Fruit fly (Drosophila melanogaster) whole organism, embryonic: ENCODE measurements around the gene T48.
A peak's percentile ranks its signal among the peaks of the same experiment; 100 is the strongest.

Experiments used
- Atf3 ChIP-seq: fragments of 200-800 bp; sonication (Bioruptor generic); optimal IDR thresholded peaks from 3 replicates; lab custom pipeline; 2016; ENCODE audit warnings: missing biosample characterization, missing genetic modification characterization
- B-H1 ChIP-seq: fragments of 200-800 bp; sonication (Bioruptor generic); IDR thresholded peaks from 3 replicates; pipeline ENCODE4 v1.3.6; 2022; ENCODE audit warnings: missing biosample characterization, missing genetic modification characterization
- C15 ChIP-seq: fragments of 200-800 bp; sonication (Bioruptor generic); IDR thresholded peaks from 3 replicates; pipeline ENCODE4 v1.3.6; 2022; ENCODE audit warnings: missing biosample characterization, missing genetic modification characterization
- CG10274 ChIP-seq: fragments of 200-800 bp; sonication (Bioruptor generic); optimal IDR thresholded peaks from 3 replicates; lab custom pipeline; 2017; ENCODE audit warnings: missing biosample characterization, mild to moderate bottlenecking, missing genetic modification characterization
- CG10979 ChIP-seq: fragments of 200-800 bp; sonication (Bioruptor generic); optimal IDR thresholded peaks from 2 replicates; lab custom pipeline; 2018; ENCODE audit warnings: missing biosample characterization, mild to moderate bottlenecking, missing genetic modification characterization, moderate library complexity
- CG11504 ChIP-seq: fragments of 200-800 bp; sonication (Bioruptor generic); optimal IDR thresholded peaks from 3 replicates; lab custom pipeline; 2019; ENCODE audit warnings: missing biosample characterization, mild to moderate bottlenecking, missing genetic modification characterization, moderate library complexity
- CG11696 ChIP-seq: fragments of 200-800 bp; sonication (Bioruptor generic); IDR thresholded peaks from 2 replicates; pipeline ENCODE4 v1.3.6; 2022; ENCODE audit warnings: missing biosample characterization, missing genetic modification characterization
- CG14710 ChIP-seq: fragments of 200-800 bp; sonication (Bioruptor generic); optimal IDR thresholded peaks from 3 replicates; lab custom pipeline; 2019; ENCODE audit warnings: missing biosample characterization, mild to moderate bottlenecking, missing genetic modification characterization, moderate library complexity
- CG16863 ChIP-seq: fragments of 200-800 bp; sonication (Bioruptor generic); optimal IDR thresholded peaks from 3 replicates; lab custom pipeline; 2016; ENCODE audit warnings: missing biosample characterization, missing genetic modification characterization
- CG17612 ChIP-seq: fragments of 200-800 bp; sonication (Bioruptor generic); IDR thresholded peaks from 2 replicates; pipeline ENCODE4 v1.3.6; 2022; ENCODE audit warnings: missing biosample characterization, missing genetic modification characterization
- CG2129 ChIP-seq: fragments of 200-800 bp; sonication (Bioruptor generic); IDR thresholded peaks from 2 replicates; pipeline ENCODE4 v1.3.6; 2022; ENCODE audit warnings: missing biosample characterization, missing genetic modification characterization; ENCODE audit not compliant: partially characterized antibody
- CG31441 ChIP-seq: fragments of 200-800 bp; sonication (Bioruptor generic); IDR thresholded peaks from 2 replicates; pipeline ENCODE4 v1.3.6; 2022; ENCODE audit warnings: missing biosample characterization, missing genetic modification characterization
- CG3726 ChIP-seq: fragments of 200-800 bp; sonication (Bioruptor generic); IDR thresholded peaks from 3 replicates; pipeline ENCODE4, ENCODE4 v1.3.6; 2022; ENCODE audit warnings: missing biosample characterization, missing genetic modification characterization
- CG6683 ChIP-seq: fragments of 200-800 bp; sonication (Bioruptor generic); optimal IDR thresholded peaks from 2 replicates; lab custom pipeline; 2017; ENCODE audit warnings: missing biosample characterization, mild to moderate bottlenecking, missing genetic modification characterization, missing genetic modification reagents
- CG6854 ChIP-seq: fragments of 200-800 bp; sonication (Bioruptor generic); optimal IDR thresholded peaks from 3 replicates; lab custom pipeline; 2017; ENCODE audit warnings: missing biosample characterization, mild to moderate bottlenecking, missing genetic modification characterization
- CG7372 ChIP-seq: fragments of 200-800 bp; sonication (Bioruptor generic); IDR thresholded peaks from 2 replicates; pipeline ENCODE4 v1.3.6; 2022; ENCODE audit warnings: missing biosample characterization, missing genetic modification characterization
- CG7987 ChIP-seq: fragments of 200-800 bp; sonication (Bioruptor generic); optimal IDR thresholded peaks from 2 replicates; lab custom pipeline; 2018; ENCODE audit warnings: missing biosample characterization, mild to moderate bottlenecking, missing genetic modification characterization, moderate library complexity
- CG9215 ChIP-seq: fragments of 200-800 bp; sonication (Bioruptor generic); IDR thresholded peaks from 2 replicates; pipeline ENCODE4 v1.3.6; 2022; ENCODE audit warnings: missing biosample characterization, missing genetic modification characterization
- Camta ChIP-seq: fragments of 200-800 bp; sonication (Bioruptor generic); optimal IDR thresholded peaks from 2 replicates; lab custom pipeline; 2016; ENCODE audit warnings: missing biosample characterization, missing genetic modification characterization
- CkIIα-i1 ChIP-seq: fragments of 200-800 bp; sonication (Bioruptor generic); IDR thresholded peaks from 2 replicates; pipeline ENCODE4 v1.3.6; 2022; ENCODE audit warnings: missing biosample characterization, missing genetic modification characterization
- Deaf1 ChIP-seq: fragments of 200-800 bp; optimal IDR thresholded peaks from 3 replicates; lab custom pipeline; 2019; ENCODE audit warnings: missing biosample characterization, mild to moderate bottlenecking, missing genetic modification characterization, moderate library complexity
- ERR ChIP-seq: fragments of 200-800 bp; sonication (Bioruptor generic); optimal IDR thresholded peaks from 2 replicates; lab custom pipeline; 2016; ENCODE audit warnings: missing biosample characterization, missing genetic modification characterization
- Fer2 ChIP-seq: fragments of 200-800 bp; sonication (Bioruptor generic); optimal IDR thresholded peaks from 2 replicates; lab custom pipeline; 2018; ENCODE audit warnings: missing biosample characterization, mild to moderate bottlenecking, missing genetic modification characterization, moderate library complexity
- HmgZ ChIP-seq: fragments of 200-800 bp; sonication (Bioruptor generic); optimal IDR thresholded peaks from 2 replicates; lab custom pipeline; 2018; ENCODE audit warnings: missing biosample characterization, mild to moderate bottlenecking, missing genetic modification characterization
- Opbp ChIP-seq: fragments of 200-800 bp; sonication (Bioruptor generic); IDR thresholded peaks from 3 replicates; pipeline ENCODE4 v1.3.6; 2022; ENCODE audit warnings: missing biosample characterization, missing genetic modification characterization; ENCODE audit not compliant: partially characterized antibody
- Ptx1 ChIP-seq: fragments of 200-800 bp; sonication (Bioruptor generic); IDR thresholded peaks from 2 replicates; pipeline ENCODE4 v1.3.6; 2022; ENCODE audit warnings: missing biosample characterization, missing genetic modification characterization
- Spps ChIP-seq: fragments of 200-800 bp; sonication (Bioruptor generic); optimal IDR thresholded peaks from 2 replicates; lab custom pipeline; 2018; ENCODE audit warnings: missing biosample characterization, mild to moderate bottlenecking, missing genetic modification characterization
- Tbp ChIP-seq: fragments of >200 bp; optimal IDR thresholded peaks from 2 replicates; lab custom pipeline; 2018; ENCODE audit warnings: missing biosample characterization, missing genetic modification characterization
- Xbp1 ChIP-seq: fragments of 200-800 bp; sonication (Bioruptor generic); optimal IDR thresholded peaks from 3 replicates; lab custom pipeline; 2016; ENCODE audit warnings: missing biosample characterization, mild to moderate bottlenecking, missing genetic modification characterization
- abd-A ChIP-seq: fragments of 200-800 bp; sonication (Bioruptor generic); optimal IDR thresholded peaks from 3 replicates; lab custom pipeline; 2019; ENCODE audit warnings: missing biosample characterization, mild to moderate bottlenecking, missing genetic modification characterization, moderate library complexity
- az2 ChIP-seq: fragments of 200-800 bp; sonication (Bioruptor generic); optimal IDR thresholded peaks from 3 replicates; lab custom pipeline; 2016; ENCODE audit warnings: missing biosample characterization, missing genetic modification characterization
- bab2 ChIP-seq: fragments of 200-800 bp; sonication (Bioruptor generic); optimal IDR thresholded peaks from 2 replicates; lab custom pipeline; 2016; ENCODE audit warnings: missing biosample characterization, missing genetic modification characterization
- bcd ChIP-seq: fragments of 200-800 bp; sonication (Bioruptor generic); optimal IDR thresholded peaks from 2 replicates; lab custom pipeline; 2017; ENCODE audit warnings: missing biosample characterization, mild to moderate bottlenecking, missing genetic modification characterization
- cg ChIP-seq: fragments of 200-800 bp; sonication (Bioruptor generic); optimal IDR thresholded peaks from 3 replicates; lab custom pipeline; 2019; ENCODE audit warnings: missing biosample characterization, mild to moderate bottlenecking, missing genetic modification characterization, moderate library complexity
- chn ChIP-seq: fragments of 200-800 bp; sonication (Bioruptor generic); optimal IDR thresholded peaks from 2 replicates; lab custom pipeline; 2016; ENCODE audit warnings: missing biosample characterization, missing genetic modification characterization
- dmrt11E ChIP-seq: fragments of 200-800 bp; sonication (Bioruptor generic); optimal IDR thresholded peaks from 3 replicates; lab custom pipeline; 2018; ENCODE audit warnings: missing biosample characterization, mild to moderate bottlenecking, missing genetic modification characterization, moderate library complexity
- ftz-f1 ChIP-seq: fragments of 200-800 bp; sonication (Bioruptor generic); optimal IDR thresholded peaks from 2 replicates; lab custom pipeline; 2016; ENCODE audit warnings: missing biosample characterization, missing genetic modification characterization
- inv ChIP-seq: fragments of 200-800 bp; sonication (Bioruptor generic); IDR thresholded peaks from 2 replicates; pipeline ENCODE4 v1.3.6; 2022; ENCODE audit warnings: missing biosample characterization, missing genetic modification characterization; ENCODE audit not compliant: partially characterized antibody
- jigr1 ChIP-seq: fragments of 200-800 bp; sonication (Bioruptor generic); IDR thresholded peaks from 3 replicates; pipeline ENCODE4 v1.3.6; 2022; ENCODE audit warnings: missing biosample characterization, missing genetic modification characterization
- kah ChIP-seq: fragments of 200-800 bp; sonication (Bioruptor generic); optimal IDR thresholded peaks from 2 replicates; lab custom pipeline; 2018; ENCODE audit warnings: missing biosample characterization, mild to moderate bottlenecking, missing genetic modification characterization
- ken ChIP-seq: fragments of 200-800 bp; sonication (Bioruptor generic); IDR thresholded peaks from 3 replicates; pipeline ENCODE4 v1.3.6; 2022; ENCODE audit warnings: missing biosample characterization, missing genetic modification characterization
- lov ChIP-seq, 2 experiments: fragments of 200-800 bp in 1 of 2; fragments of >200 bp in 1 of 2; sonication (Bioruptor generic) in 1 of 2; IDR thresholded peaks in 1 of 2; optimal IDR thresholded peaks in 1 of 2; 2 replicates in 1 of 2; 3 replicates in 1 of 2; pipeline versions ENCODE4 v1.3.6 to Lab custom; 2017 to 2022; ENCODE audit warnings: missing biosample characterization in 1 of 2, missing genetic modification characterization in 1 of 2
- luna ChIP-seq: fragments of 200-800 bp; sonication (Bioruptor generic); optimal IDR thresholded peaks from 2 replicates; lab custom pipeline; 2016; ENCODE audit warnings: missing biosample characterization, missing genetic modification characterization
- nerfin-1 ChIP-seq: fragments of 200-800 bp; sonication (Bioruptor generic); optimal IDR thresholded peaks from 3 replicates; lab custom pipeline; 2019; ENCODE audit warnings: missing biosample characterization, mild to moderate bottlenecking, missing genetic modification characterization, moderate library complexity
- pb ChIP-seq: fragments of 200-800 bp; sonication (Bioruptor generic); optimal IDR thresholded peaks from 3 replicates; lab custom pipeline; 2016; ENCODE audit warnings: missing biosample characterization, missing genetic modification characterization
- pho ChIP-seq: fragments of 200-800 bp; sonication (Bioruptor generic); optimal IDR thresholded peaks from 2 replicates; lab custom pipeline; 2016; ENCODE audit warnings: missing biosample characterization, missing genetic modification characterization
- salm ChIP-seq: fragments of 200-800 bp; sonication (Bioruptor generic); optimal IDR thresholded peaks from 2 replicates; lab custom pipeline; 2018; ENCODE audit warnings: missing biosample characterization, mild to moderate bottlenecking, missing genetic modification characterization
- sim ChIP-seq: fragments of 200-800 bp; sonication (Bioruptor generic); IDR thresholded peaks from 2 replicates; pipeline ENCODE4 v1.3.6; 2022; ENCODE audit warnings: missing biosample characterization, missing genetic modification characterization
- sima ChIP-seq: fragments of 200-800 bp; sonication (Bioruptor generic); optimal IDR thresholded peaks from 2 replicates; lab custom pipeline; 2016; ENCODE audit warnings: missing biosample characterization, missing genetic modification characterization
- wdn ChIP-seq: fragments of 200-800 bp; sonication (Bioruptor generic); IDR thresholded peaks from 2 replicates; pipeline ENCODE4 v1.3.6; 2022; ENCODE audit warnings: missing biosample characterization, missing genetic modification characterization
- zf30C ChIP-seq: fragments of 200-800 bp; sonication (Bioruptor generic); optimal IDR thresholded peaks from 3 replicates; lab custom pipeline; 2018; ENCODE audit warnings: missing biosample characterization, mild to moderate bottlenecking, missing genetic modification characterization

T48 gene

dm6 chr3R:26937423-26937822 lies 55.9 kb downstream of the T48 start (continued):
- TF ChIP-seq Opbp (GFP tag; lab: Robert Waterston, UW), result no peak
- TF ChIP-seq CG9215 (GFP tag; lab: Robert Waterston, UW), result no peak
- no peak for TF ChIP-seq ftz-f1 (GFP tag; lab: Kevin White, UChicago)
- TF ChIP-seq CG6683 (GFP tag; lab: Kevin White, UChicago), result peak; percentile 3
- no peak for TF ChIP-seq Tbp (GFP tag; lab: Kevin White, UChicago)
- TF ChIP-seq cg (GFP tag; lab: Kevin White, UChicago), result no peak
- no peak for TF ChIP-seq Fer2 (tag; lab: Kevin White, UChicago)
- peak; percentile 24 for TF ChIP-seq chn (GFP tag; lab: Kevin White, UChicago)
- no peak for TF ChIP-seq lov (optimal IDR thresholded peaks at IDR 0.05; lab: Kevin White, UChicago)
- no peak for TF ChIP-seq lov (GFP tag; IDR thresholded peaks at IDR 0.05; lab: Robert Waterston, UW)
- no peak for TF ChIP-seq ken (GFP tag; lab: Robert Waterston, UW)
- no peak for TF ChIP-seq C15 (GFP tag; lab: Robert Waterston, UW)
- no peak for TF ChIP-seq sim (GFP tag; lab: Robert Waterston, UW)
- no peak for TF ChIP-seq zf30C
- TF ChIP-seq B-H1 (GFP tag; lab: Robert Waterston, UW), result no peak
- TF ChIP-seq pb (GFP tag; lab: Kevin White, UChicago), result no peak
- TF ChIP-seq CG14710 (tag; lab: Kevin White, UChicago), result peak; percentile 31
- no peak for TF ChIP-seq Atf3 (GFP tag; lab: Kevin White, UChicago)
- TF ChIP-seq salm, result no peak
- no peak for TF ChIP-seq wdn (GFP tag; lab: Robert Waterston, UW)
- no peak for TF ChIP-seq abd-A (tag; lab: Kevin White, UChicago)
- TF ChIP-seq bcd (GFP tag; lab: Kevin White, UChicago), result peak; percentile 19
- no peak for TF ChIP-seq CG2129 (GFP tag; lab: Robert Waterston, UW)
- TF ChIP-seq CG10274, result peak; percentile 23
- no peak for TF ChIP-seq CG17612 (GFP tag; lab: Robert Waterston, UW)
- TF ChIP-seq CG11504 (tag; lab: Kevin White, UChicago), result peak; percentile 78
- no peak for TF ChIP-seq CG7987
- TF ChIP-seq Deaf1 (tag; lab: Kevin White, UChicago), result no peak
- no peak for TF ChIP-seq sima (GFP tag; lab: Kevin White, UChicago)
- TF ChIP-seq inv, result no peak
- peak; percentile 39 for TF ChIP-seq az2
- peak; percentile 50 for TF ChIP-seq CG10979 (tag; lab: Kevin White, UChicago)
- peak; percentile 21 for TF ChIP-seq CG16863
- no peak for TF ChIP-seq CG3726
- no peak for TF ChIP-seq kah
- peak; percentile 61 for TF ChIP-seq Ptx1 (GFP tag; lab: Robert Waterston, UW)
- TF ChIP-seq CG31441 (GFP tag; lab: Robert Waterston, UW), result peak; percentile 50; the same call in 1 of the 2 replicates
- peak; percentile 48 for TF ChIP-seq bab2 (GFP tag; lab: Kevin White, UChicago)
- no peak for TF ChIP-seq luna (GFP tag; lab: Kevin White, UChicago)
- no peak for TF ChIP-seq pho
- TF ChIP-seq jigr1, result no peak
- TF ChIP-seq HmgZ (tag; lab: Kevin White, UChicago), result peak; percentile 34
- TF ChIP-seq nerfin-1 (tag; lab: Kevin White, UChicago), result peak; percentile 23
- no peak for TF ChIP-seq Spps (tag; lab: Kevin White, UChicago)
- TF ChIP-seq CG11696 (GFP tag; lab: Robert Waterston, UW), result no peak
- peak; percentile 25 for TF ChIP-seq Xbp1 (GFP tag; lab: Kevin White, UChicago)
- TF ChIP-seq ERR, result no peak
- TF ChIP-seq CG7372 (GFP tag; lab: Robert Waterston, UW), result no peak
- TF ChIP-seq dmrt11E (tag; lab: Kevin White, UChicago), result no peak
- peak; percentile 9 for TF ChIP-seq CG6854 (GFP tag; lab: Kevin White, UChicago)
- peak; percentile 23 for TF ChIP-seq Camta (GFP tag; lab: Kevin White, UChicago)
- no peak for TF ChIP-seq CkIIα-i1 (GFP tag; lab: Robert Waterston, UW)
